Worm (Caenorhabditis elegans) whole organism, L4 larva: ENCODE results near the gene skpo-1.

Experiments used
- D1046.2 ChIP-seq: fragments of 200-800 bp; sonication (Bioruptor generic); IDR thresholded peaks from 2 replicates; pipeline ENCODE4 v1.3.6; 2022; ENCODE audit warnings: missing genetic modification characterization, missing compliant biosample characterization
- F10B5.3 ChIP-seq: sonication (generic microtip); optimal IDR thresholded peaks from 2 replicates; lab custom pipeline; 2016; ENCODE audit warnings: mild to moderate bottlenecking, missing genetic modification characterization, missing compliant biosample characterization
- F37D6.2 ChIP-seq: sonication (generic microtip); optimal IDR thresholded peaks from 2 replicates; lab custom pipeline; 2016; ENCODE audit warnings: mild to moderate bottlenecking, missing genetic modification characterization, missing compliant biosample characterization
- T20F7.1 ChIP-seq: fragments of 200-800 bp; sonication (Bioruptor generic); optimal IDR thresholded peaks from 2 replicates; lab custom pipeline; 2018; ENCODE audit warnings: mild to moderate bottlenecking, missing genetic modification characterization, missing compliant biosample characterization
- T26A8.4 ChIP-seq: fragments of 200-800 bp; sonication (Bioruptor generic); IDR thresholded peaks from 2 replicates; pipeline ENCODE4 v1.3.6; 2022; ENCODE audit warnings: missing genetic modification characterization, missing compliant biosample characterization
- Y105C5A.15 ChIP-seq: fragments of 200-800 bp; sonication (Bioruptor generic); IDR thresholded peaks from 2 replicates; pipeline ENCODE4 v1.3.6; 2022; ENCODE audit warnings: missing genetic modification characterization, missing compliant biosample characterization
- Y48G9A.11 ChIP-seq: fragments of 200-800 bp; sonication (Bioruptor generic); IDR thresholded peaks from 2 replicates; pipeline ENCODE4 v1.3.6; 2022; ENCODE audit warnings: missing genetic modification reagents, missing genetic modification characterization, missing compliant biosample characterization
- Y5F2A.4 ChIP-seq: fragments of 200-800 bp; sonication (Bioruptor generic); optimal IDR thresholded peaks from 2 replicates; lab custom pipeline; 2018; ENCODE audit warnings: mild to moderate bottlenecking, missing genetic modification characterization, missing compliant biosample characterization
- ZK337.2 ChIP-seq: fragments of 200-800 bp; sonication (Bioruptor generic); IDR thresholded peaks from 2 replicates; pipeline ENCODE4 v1.3.6; 2022; ENCODE audit warnings: missing genetic modification reagents, missing genetic modification characterization, missing compliant biosample characterization
- aha-1 ChIP-seq: fragments of 150-350 bp; peaks from one replicate; lab custom pipeline; 2014; ENCODE audit warnings: missing biosample characterization, missing genetic modification characterization
- ama-1 ChIP-seq: fragments of 150-350 bp; optimal IDR thresholded peaks from 2 replicates; lab custom pipeline; 2014; ENCODE audit warnings: inconsistent platforms, mixed read lengths
- attf-4 ChIP-seq: sonication (generic microtip); optimal IDR thresholded peaks from 3 replicates; lab custom pipeline; 2017; ENCODE audit warnings: missing biosample characterization, missing genetic modification characterization
- ces-1 ChIP-seq: fragments of 150-350 bp; sonication (generic microtip); optimal IDR thresholded peaks from 4 replicates; lab custom pipeline; 2014; ENCODE audit warnings: missing biosample characterization, missing genetic modification reagents, missing genetic modification characterization
- cey-2 ChIP-seq: sonication (generic microtip); optimal IDR thresholded peaks from 3 replicates; lab custom pipeline; 2017; ENCODE audit warnings: missing genetic modification characterization, mild to moderate bottlenecking, missing compliant biosample characterization, antibody characterized with exemption, borderline replicate concordance; ENCODE audit not compliant: insufficient read depth
- ctbp-1 ChIP-seq: fragments of 200-800 bp; sonication (Bioruptor generic); IDR thresholded peaks from 2 replicates; pipeline ENCODE4 v1.3.6; 2022; ENCODE audit warnings: missing genetic modification reagents, missing genetic modification characterization, missing compliant biosample characterization
- daf-16 ChIP-seq, 3 experiments: sonication (generic microtip); optimal IDR thresholded peaks; 2 replicates each; lab custom pipeline; 2016 to 2017; ENCODE audit warnings: missing genetic modification characterization in 3 of 3, missing genetic modification reagents in 3 of 3, mild to moderate bottlenecking in 2 of 3, missing compliant biosample characterization in 2 of 3, missing biosample characterization in 1 of 3, moderate library complexity in 1 of 3
- dmd-6 ChIP-seq: fragments of 200-800 bp; sonication (Bioruptor generic); IDR thresholded peaks from 2 replicates; pipeline ENCODE4 v1.3.6; 2022; ENCODE audit warnings: missing genetic modification reagents, missing genetic modification characterization, missing compliant biosample characterization
- egl-27 ChIP-seq: sonication (generic microtip); optimal IDR thresholded peaks from 3 replicates; lab custom pipeline; 2017; ENCODE audit warnings: missing biosample characterization, missing genetic modification reagents, missing genetic modification characterization
- fkh-10 ChIP-seq: fragments of 150-350 bp; optimal IDR thresholded peaks from 2 replicates; lab custom pipeline; 2014; ENCODE audit warnings: missing biosample characterization, missing genetic modification reagents, missing genetic modification characterization
- gei-8 ChIP-seq: fragments of 200-800 bp; sonication (Bioruptor generic); optimal IDR thresholded peaks from 2 replicates; lab custom pipeline; 2018; ENCODE audit warnings: mild to moderate bottlenecking, missing genetic modification characterization, missing compliant biosample characterization
- hlh-11 ChIP-seq: fragments of 200-800 bp; sonication (Bioruptor generic); optimal IDR thresholded peaks from 2 replicates; lab custom pipeline; 2018; ENCODE audit warnings: mild to moderate bottlenecking, missing genetic modification characterization, missing compliant biosample characterization
- hlh-30 ChIP-seq: sonication (generic microtip); optimal IDR thresholded peaks from 2 replicates; lab custom pipeline; 2017; ENCODE audit warnings: antibody characterized with exemption, mild to moderate bottlenecking, missing genetic modification characterization, missing compliant biosample characterization; ENCODE audit not compliant: insufficient read depth
- jun-1 ChIP-seq: fragments of 150-350 bp; optimal IDR thresholded peaks from 2 replicates; lab custom pipeline; 2014; ENCODE audit warnings: missing biosample characterization, missing genetic modification reagents, missing genetic modification characterization
- lin-1 ChIP-seq: fragments of 200-800 bp; sonication (Bioruptor generic); IDR thresholded peaks from 2 replicates; pipeline ENCODE4 v1.3.6; 2022; ENCODE audit warnings: missing genetic modification reagents, missing genetic modification characterization, missing compliant biosample characterization
- lin-13 ChIP-seq: fragments of 150-350 bp; optimal IDR thresholded peaks from 2 replicates; lab custom pipeline; 2014; ENCODE audit warnings: missing biosample characterization, missing genetic modification reagents, missing genetic modification characterization
- lin-15B ChIP-seq: fragments of 150-350 bp; sonication (generic microtip); optimal IDR thresholded peaks from 3 replicates; lab custom pipeline; 2014; ENCODE audit warnings: missing biosample characterization, missing genetic modification characterization
- lin-38 ChIP-seq: fragments of 200-800 bp; sonication (Bioruptor generic); IDR thresholded peaks from 2 replicates; pipeline ENCODE4 v1.3.6; 2022; ENCODE audit warnings: missing genetic modification reagents, missing genetic modification characterization, missing compliant biosample characterization
- lsy-2 ChIP-seq, 2 experiments: fragments of 150-350 bp in 1 of 2; sonication (generic microtip) in 1 of 2; optimal IDR thresholded peaks; 2 replicates each; lab custom pipeline; 2014 to 2017; ENCODE audit warnings: missing biosample characterization in 2 of 2, missing genetic modification characterization in 2 of 2
- madf-5 ChIP-seq, 2 experiments: fragments of 200-800 bp; sonication (Bioruptor generic); IDR thresholded peaks; 2 replicates each; pipeline ENCODE4 v1.3.6; 2022; ENCODE audit warnings: missing compliant biosample characterization in 2 of 2, missing genetic modification characterization in 2 of 2
- mdl-1 ChIP-seq, 2 experiments: fragments of 150-350 bp in 1 of 2; sonication (generic microtip) in 1 of 2; optimal IDR thresholded peaks; 2 replicates each; lab custom pipeline; 2014 to 2017; ENCODE audit warnings: missing biosample characterization in 2 of 2, missing genetic modification characterization in 2 of 2
- mdt-29 ChIP-seq: fragments of 200-800 bp; sonication (Bioruptor generic); IDR thresholded peaks from 2 replicates; pipeline ENCODE4 v1.3.6; 2022; ENCODE audit warnings: missing genetic modification reagents, missing genetic modification characterization, missing compliant biosample characterization
- mep-1 ChIP-seq: fragments of 150-350 bp; sonication (generic microtip); optimal IDR thresholded peaks from 3 replicates; lab custom pipeline; 2014; ENCODE audit warnings: missing biosample characterization, missing genetic modification characterization
- nhr-10 ChIP-seq: fragments of 150-350 bp; optimal IDR thresholded peaks from 2 replicates; lab custom pipeline; 2014; ENCODE audit warnings: missing biosample characterization, missing genetic modification characterization
- nhr-11 ChIP-seq: fragments of 150-350 bp; optimal IDR thresholded peaks from 2 replicates; lab custom pipeline; 2014; ENCODE audit warnings: missing biosample characterization, missing genetic modification characterization
- nhr-25 ChIP-seq: sonication (generic microtip); optimal IDR thresholded peaks from 2 replicates; lab custom pipeline; 2017; ENCODE audit warnings: missing genetic modification characterization, mild to moderate bottlenecking, missing compliant biosample characterization, antibody characterized with exemption, moderate library complexity, borderline replicate concordance; ENCODE audit not compliant: insufficient read depth
- nhr-28 ChIP-seq: fragments of 150-350 bp; optimal IDR thresholded peaks from 2 replicates; lab custom pipeline; 2014; ENCODE audit warnings: missing biosample characterization, missing genetic modification characterization
- nhr-41 ChIP-seq: fragments of 200-800 bp; sonication (Bioruptor generic); IDR thresholded peaks from 2 replicates; pipeline ENCODE4 v1.3.6; 2022; ENCODE audit warnings: missing genetic modification reagents, missing genetic modification characterization, missing compliant biosample characterization
- nhr-42 ChIP-seq: fragments of 200-800 bp; sonication (Bioruptor generic); IDR thresholded peaks from 2 replicates; pipeline ENCODE4 v1.3.6; 2022; ENCODE audit warnings: missing genetic modification characterization, missing compliant biosample characterization
- nhr-77 ChIP-seq: fragments of 150-350 bp; optimal IDR thresholded peaks from 2 replicates; lab custom pipeline; 2014; ENCODE audit warnings: missing biosample characterization, missing genetic modification characterization
- pha-4 ChIP-seq, 2 experiments: fragments of 150-350 bp in 1 of 2; fragments of 200-800 bp in 1 of 2; sonication (Bioruptor generic) in 1 of 2; IDR thresholded peaks in 1 of 2; optimal IDR thresholded peaks in 1 of 2; 2 replicates each; pipeline versions ENCODE4 v1.3.6 to Lab custom; 2014 to 2022; ENCODE audit warnings: missing genetic modification characterization in 2 of 2, missing genetic modification reagents in 2 of 2, missing biosample characterization in 1 of 2, missing compliant biosample characterization in 1 of 2
- sdz-12 ChIP-seq: fragments of 200-800 bp; sonication (Bioruptor generic); optimal IDR thresholded peaks from 2 replicates; lab custom pipeline; 2018; ENCODE audit warnings: mild to moderate bottlenecking, missing genetic modification characterization, missing compliant biosample characterization
- skn-1 ChIP-seq: fragments of 150-350 bp; optimal IDR thresholded peaks from 2 replicates; lab custom pipeline; 2014; ENCODE audit warnings: missing biosample characterization, missing genetic modification characterization
- tra-1 ChIP-seq: fragments of 200-800 bp; sonication (Bioruptor generic); IDR thresholded peaks from 2 replicates; pipeline ENCODE4 v1.3.6; 2022; ENCODE audit warnings: missing genetic modification reagents, missing genetic modification characterization, missing compliant biosample characterization
- unc-62 ChIP-seq, 3 experiments: fragments of 150-350 bp in 1 of 3; sonication (generic microtip); optimal IDR thresholded peaks in 2 of 3; peaks in 1 of 3; 1 replicate in 1 of 3; 2 replicates in 2 of 3; lab custom pipeline; 2014 to 2017; ENCODE audit warnings: missing biosample characterization in 3 of 3, missing genetic modification characterization in 3 of 3, missing genetic modification reagents in 3 of 3, missing genotype in 1 of 3
- zag-1 ChIP-seq: fragments of 150-350 bp; optimal IDR thresholded peaks from 2 replicates; lab custom pipeline; 2014; ENCODE audit warnings: missing biosample characterization, missing genetic modification characterization
- zfp-2 ChIP-seq: sonication (generic microtip); optimal IDR thresholded peaks from 2 replicates; lab custom pipeline; 2016; ENCODE audit warnings: mild to moderate bottlenecking, missing genetic modification characterization, missing compliant biosample characterization

Gene skpo-1

DNA sequence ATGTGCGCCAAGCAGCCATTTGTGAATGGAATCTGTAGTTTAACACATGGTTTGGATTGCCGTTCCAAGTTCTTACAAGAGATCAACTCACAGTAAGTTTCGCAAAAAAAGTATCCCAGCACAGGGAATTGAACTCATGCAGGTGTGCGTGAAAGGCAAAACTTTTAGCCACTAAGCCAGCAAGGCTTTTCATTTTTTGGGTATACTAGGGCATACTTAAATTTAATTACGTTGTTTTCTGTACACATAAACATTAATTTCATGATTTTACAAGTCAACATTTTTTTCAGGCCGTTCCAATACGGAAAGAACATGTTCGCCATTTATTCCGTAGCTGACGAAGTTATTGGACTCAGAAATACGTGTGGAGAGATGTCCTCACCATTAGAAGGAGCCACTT, 36.9 kb upstream of the skpo-1 start (continued):
- TF ChIP-seq nhr-41 (GFP tag; lab: Robert Waterston, UW) (0 out of 2 replicates have a peak, but pooled peaks have one; percentile 66), egl-27 (tag; lab: Kevin White, UChicago) (no peak), ZK337.2 (GFP tag; lab: Robert Waterston, UW) (0 out of 2 replicates have a peak, but pooled peaks have one; percentile 25), nhr-25 (peak; percentile 9), lin-15B (tag; lab: Kevin White, UChicago) (no peak), gei-8 (GFP tag; lab: Kevin White, UChicago) (peak; percentile 78)
- TF ChIP-seq, all 104 proteins: peak for 59

- peak; percentile 51 for TF ChIP-seq nhr-10
- no peak for TF ChIP-seq F10B5.3 (tag; lab: Kevin White, UChicago)
- no peak for TF ChIP-seq fkh-10 (GFP tag; lab: Kevin White, UChicago)
- peak; percentile 34 for TF ChIP-seq nhr-25
- peak; percentile 47 for TF ChIP-seq hlh-30
- no peak for TF ChIP-seq sdz-12 (GFP tag; lab: Kevin White, UChicago)
- peak; percentile 18; the same call in 1 of the 2 replicates for TF ChIP-seq dmd-6 (GFP tag; lab: Robert Waterston, UW)
- TF ChIP-seq F37D6.2 (tag; lab: Kevin White, UChicago) = no peak
- no peak for TF ChIP-seq T26A8.4 (GFP tag; lab: Robert Waterston, UW)
- TF ChIP-seq ctbp-1 (GFP tag; lab: Robert Waterston, UW) = no peak
- no peak for TF ChIP-seq T20F7.1 (GFP tag; lab: Kevin White, UChicago)
- peak; percentile 57 for TF ChIP-seq cey-2 (tag; lab: Kevin White, UChicago)
- no peak for TF ChIP-seq Y105C5A.15 (GFP tag; lab: Robert Waterston, UW)
- TF ChIP-seq nhr-77 (tag; lab: Kevin White, UChicago) = no peak
- TF ChIP-seq nhr-28 (tag; lab: Kevin White, UChicago) = peak; percentile 97
- peak; percentile 37 for TF ChIP-seq mep-1 (tag; lab: Kevin White, UChicago)
- no peak for TF ChIP-seq jun-1 (tag; lab: Kevin White, UChicago)
- TF ChIP-seq mdt-29 (GFP tag; lab: Robert Waterston, UW) = no peak
- peak; percentile 5 for TF ChIP-seq aha-1
- TF ChIP-seq tra-1 (GFP tag; lab: Robert Waterston, UW) = no peak
- no peak for TF ChIP-seq ces-1
- TF ChIP-seq lin-38 (GFP tag; lab: Robert Waterston, UW) = no peak
- no peak for TF ChIP-seq lin-1 (GFP tag; lab: Robert Waterston, UW)
- TF ChIP-seq lin-13 (GFP tag; lab: Kevin White, UChicago) = no peak
- no peak for TF ChIP-seq zfp-2
- TF ChIP-seq nhr-42 = no peak
- no peak for TF ChIP-seq nhr-11 (tag; lab: Kevin White, UChicago)
- TF ChIP-seq attf-4 = no peak
- peak in 1 of 2 experiments; percentile 9 for TF ChIP-seq lsy-2 (tag; optimal IDR thresholded peaks at IDR 0.05; lab: Kevin White, UChicago)
- peak; percentile 61 for TF ChIP-seq hlh-11 (tag; lab: Kevin White, UChicago)
- TF ChIP-seq daf-16 (GFP tag; optimal IDR thresholded peaks at IDR 0.05; lab: Kevin White, UChicago) = no peak
- TF ChIP-seq daf-16 (tag; optimal IDR thresholded peaks at IDR 0.05; lab: Kevin White, UChicago) = no peak
- no peak for TF ChIP-seq skn-1 (tag; lab: Kevin White, UChicago)
- TF ChIP-seq mdl-1 (tag; optimal IDR thresholded peaks at IDR 0.05; lab: Kevin White, UChicago) = peak in 1 of 2 experiments; percentile 67
- TF ChIP-seq D1046.2 = no peak
- no peak for TF ChIP-seq Y5F2A.4 (GFP tag; lab: Kevin White, UChicago)
- TF ChIP-seq unc-62 (GFP tag; optimal IDR thresholded peaks at IDR 0.05 in 1 of 2; lab: Kevin White, UChicago) = no peak
- TF ChIP-seq unc-62 (tag; optimal IDR thresholded peaks at IDR 0.05; lab: Kevin White, UChicago) = no peak
- no peak for TF ChIP-seq lin-15B (tag; lab: Kevin White, UChicago)
- no peak for TF ChIP-seq madf-5 (GFP tag; IDR thresholded peaks at IDR 0.05; lab: Robert Waterston, UW)
- TF ChIP-seq ama-1 = no peak
- no peak for TF ChIP-seq egl-27 (tag; lab: Kevin White, UChicago)
- TF ChIP-seq Y48G9A.11 (GFP tag; lab: Robert Waterston, UW) = no peak
- TF ChIP-seq pha-4 (GFP tag; IDR thresholded peaks at IDR 0.05; lab: Robert Waterston, UW) = no peak
- TF ChIP-seq pha-4 (tag; optimal IDR thresholded peaks at IDR 0.05; lab: Kevin White, UChicago) = no peak
- TF ChIP-seq zag-1 (tag; lab: Kevin White, UChicago) = no peak
Observed at ce11 chrII:8440792-8441191, 36.1 kb upstream of the skpo-1 start.
